Fruit fly (Drosophila melanogaster) whole organism, prepupa: ENCODE results near the gene tow.
A peak's percentile ranks its signal among the peaks of the same experiment; 100 is the strongest.

Source experiments
- Blimp-1 ChIP-seq: fragments of 200-800 bp; sonication (Bioruptor generic); optimal IDR thresholded peaks from 3 replicates; lab custom pipeline; 2017; ENCODE audit warnings: missing biosample characterization, missing genetic modification characterization, mild to moderate bottlenecking, moderate library complexity, missing genetic modification reagents
- CG10631 ChIP-seq: fragments of 200-800 bp; sonication (Bioruptor generic); optimal IDR thresholded peaks from 2 replicates; lab custom pipeline; 2016; ENCODE audit warnings: missing biosample characterization, missing genetic modification characterization
- CG11762 ChIP-seq: fragments of 200-800 bp; sonication (Bioruptor generic); optimal IDR thresholded peaks from 3 replicates; lab custom pipeline; 2016; ENCODE audit warnings: missing biosample characterization, missing genetic modification characterization; ENCODE audit not compliant: insufficient read depth
- CG11902 ChIP-seq: fragments of 200-800 bp; sonication (Bioruptor generic); optimal IDR thresholded peaks from 3 replicates; lab custom pipeline; 2016; ENCODE audit warnings: missing biosample characterization, missing genetic modification characterization
- CG1621 ChIP-seq: fragments of 200-800 bp; sonication (Bioruptor generic); optimal IDR thresholded peaks from 3 replicates; lab custom pipeline; 2018; ENCODE audit warnings: missing biosample characterization, mild to moderate bottlenecking, missing genetic modification characterization
- CG34406 ChIP-seq: fragments of 200-800 bp; sonication (Bioruptor generic); optimal IDR thresholded peaks from 3 replicates; lab custom pipeline; 2016; ENCODE audit warnings: missing biosample characterization, missing genetic modification characterization
- CG6163 ChIP-seq: fragments of 200-800 bp; sonication (Bioruptor generic); IDR thresholded peaks from 3 replicates; pipeline ENCODE4 v1.3.6; 2022; ENCODE audit warnings: missing biosample characterization, missing genetic modification characterization
- CG6792 ChIP-seq: fragments of 200-800 bp; sonication (Bioruptor generic); optimal IDR thresholded peaks from 3 replicates; lab custom pipeline; 2016; ENCODE audit warnings: missing biosample characterization, missing genetic modification characterization
- CG6808 ChIP-seq: fragments of 200-800 bp; sonication (Bioruptor generic); optimal IDR thresholded peaks from 3 replicates; lab custom pipeline; 2017; ENCODE audit warnings: missing biosample characterization, missing genetic modification characterization, mild to moderate bottlenecking, moderate library complexity, missing genetic modification reagents
- CG8119 ChIP-seq: fragments of 200-800 bp; sonication (Bioruptor generic); IDR thresholded peaks from 3 replicates; pipeline ENCODE4 v1.3.6; 2022; ENCODE audit warnings: missing biosample characterization, missing genetic modification characterization
- CG9139 ChIP-seq: fragments of 200-800 bp; sonication (Bioruptor generic); optimal IDR thresholded peaks from 3 replicates; lab custom pipeline; 2017; ENCODE audit warnings: missing biosample characterization, mild to moderate bottlenecking, missing genetic modification characterization
- Eip75B ChIP-seq: fragments of 200-800 bp; sonication (Bioruptor generic); optimal IDR thresholded peaks from 3 replicates; lab custom pipeline; 2016; ENCODE audit warnings: missing biosample characterization, missing genetic modification characterization
- Eip78C ChIP-seq: fragments of 200-800 bp; sonication (Bioruptor generic); peaks from one replicate; lab custom pipeline; 2016; ENCODE audit warnings: missing biosample characterization, missing genetic modification characterization
- Eip93F ChIP-seq: fragments of 200-800 bp; sonication (Bioruptor generic); optimal IDR thresholded peaks from 2 replicates; lab custom pipeline; 2016; ENCODE audit warnings: missing biosample characterization, mild to moderate bottlenecking, missing genetic modification characterization
- Gug ChIP-seq: fragments of 200-800 bp; sonication (Bioruptor generic); IDR thresholded peaks from 2 replicates; pipeline ENCODE4 v1.3.6; 2022; ENCODE audit warnings: missing biosample characterization, missing genetic modification characterization
- Hr38 ChIP-seq: sonication (Bioruptor generic); optimal IDR thresholded peaks from 2 replicates; lab custom pipeline; 2016; ENCODE audit warnings: missing biosample characterization, missing genetic modification characterization
- Hr39 ChIP-seq: fragments of 200-800 bp; sonication (Bioruptor generic); optimal IDR thresholded peaks from 2 replicates; lab custom pipeline; 2016; ENCODE audit warnings: missing biosample characterization, missing genetic modification characterization
- Met ChIP-seq: fragments of 200-800 bp; sonication (Bioruptor generic); optimal IDR thresholded peaks from 3 replicates; lab custom pipeline; 2016; ENCODE audit warnings: missing biosample characterization, missing genetic modification characterization
- OdsH ChIP-seq: fragments of 200-800 bp; sonication (Bioruptor generic); optimal IDR thresholded peaks from 3 replicates; lab custom pipeline; 2016; ENCODE audit warnings: missing biosample characterization, missing genetic modification characterization
- Sox102F ChIP-seq: fragments of 200-800 bp; sonication (Bioruptor generic); optimal IDR thresholded peaks from 2 replicates; lab custom pipeline; 2016; ENCODE audit warnings: missing biosample characterization, mild to moderate bottlenecking, missing genetic modification characterization
- Sox15 ChIP-seq: fragments of 200-800 bp; sonication (Bioruptor generic); optimal IDR thresholded peaks from 3 replicates; lab custom pipeline; 2016; ENCODE audit warnings: missing biosample characterization, missing genetic modification characterization
- achi ChIP-seq: fragments of 200-800 bp; sonication (Bioruptor generic); optimal IDR thresholded peaks from 3 replicates; lab custom pipeline; 2016; ENCODE audit warnings: missing biosample characterization, missing genetic modification characterization
- dsx ChIP-seq: fragments of 200-800 bp; optimal IDR thresholded peaks from 3 replicates; lab custom pipeline; 2019; ENCODE audit warnings: missing biosample characterization, mild to moderate bottlenecking, missing genetic modification characterization, moderate library complexity; ENCODE audit not compliant: poor library complexity, severe bottlenecking
- eg ChIP-seq: fragments of 200-800 bp; sonication (Bioruptor generic); IDR thresholded peaks from 3 replicates; pipeline ENCODE4 v1.3.6; 2022; ENCODE audit warnings: missing biosample characterization, missing genetic modification characterization
- fd85E ChIP-seq: fragments of 200-800 bp; sonication (Bioruptor generic); optimal IDR thresholded peaks from 3 replicates; lab custom pipeline; 2016; ENCODE audit warnings: missing biosample characterization, missing genetic modification characterization
- pdm3 ChIP-seq: fragments of 200-800 bp; sonication (Bioruptor generic); optimal IDR thresholded peaks from 3 replicates; lab custom pipeline; 2016; ENCODE audit warnings: missing biosample characterization, missing genetic modification characterization
- ss ChIP-seq, 2 experiments: fragments of 200-800 bp; sonication (Bioruptor generic); optimal IDR thresholded peaks; 2 replicates in 1 of 2; 3 replicates in 1 of 2; lab custom pipeline; 2017 to 2018; ENCODE audit warnings: mild to moderate bottlenecking in 2 of 2, missing biosample characterization in 2 of 2, missing genetic modification characterization in 2 of 2, moderate library complexity in 1 of 2
- topi ChIP-seq: fragments of 200-800 bp; sonication (Bioruptor generic); optimal IDR thresholded peaks from 3 replicates; lab custom pipeline; 2016; ENCODE audit warnings: missing biosample characterization, missing genetic modification characterization
- vri ChIP-seq: fragments of 200-800 bp; sonication (Bioruptor generic); optimal IDR thresholded peaks from 3 replicates; lab custom pipeline; 2016; ENCODE audit warnings: missing biosample characterization, mild to moderate bottlenecking, missing genetic modification characterization

The tow gene

DNA sequence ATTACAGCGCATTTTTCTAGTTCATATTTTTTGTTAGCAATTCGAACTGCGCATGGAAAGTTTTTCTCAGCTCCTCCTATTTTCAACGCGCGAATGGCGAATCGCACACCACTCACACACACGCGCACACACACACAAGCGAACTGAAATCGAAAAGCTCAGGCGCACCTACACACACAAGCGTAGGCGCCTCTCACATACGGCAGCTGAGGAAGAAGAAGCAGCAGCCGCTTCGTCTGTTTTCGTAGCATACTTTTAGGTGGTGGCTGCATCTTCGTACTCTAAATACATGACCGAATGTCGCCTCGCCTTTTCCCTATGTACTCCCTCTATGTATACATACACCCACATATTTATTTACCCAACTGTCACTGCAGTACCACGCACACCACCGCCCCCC is 16.8 kb upstream of the tow start:
- TF ChIP-seq Eip78C (GFP tag; lab: Kevin White, UChicago) (peak; percentile 48), vri (no peak), Met (GFP tag; lab: Kevin White, UChicago) (no peak), eg (GFP tag; lab: Robert Waterston, UW) (no peak), achi (GFP tag; lab: Kevin White, UChicago) (no peak), CG6792 (GFP tag; lab: Kevin White, UChicago) (no peak)

DNA sequence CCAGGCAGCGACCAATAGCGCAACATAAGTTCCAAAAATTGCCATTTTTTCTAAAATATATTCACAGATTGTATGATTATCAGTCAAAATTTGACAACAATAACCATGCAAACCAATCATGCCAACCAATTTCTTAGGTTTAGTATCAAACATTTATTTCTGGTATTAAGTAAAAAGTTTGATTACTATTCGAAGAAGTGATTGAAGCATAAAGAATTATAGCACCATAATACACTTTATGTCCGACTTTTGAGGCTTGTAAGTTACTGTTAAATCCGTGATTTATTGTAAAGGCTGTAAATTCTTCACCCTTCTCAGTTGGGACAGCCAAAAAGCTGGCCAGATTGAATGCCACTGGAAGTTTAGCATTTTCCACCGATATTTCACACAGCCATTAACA is 10.8 kb upstream of the tow start, which contains the start of gene CG45413:
Gene CG45413, minus strand, starts transcription at position 101 of the 400 bp plus-strand sequence.
- TF ChIP-seq Hr38 (GFP tag; lab: Kevin White, UChicago): no peak
- no peak for TF ChIP-seq Sox15 (GFP tag; lab: Kevin White, UChicago)
- no peak for TF ChIP-seq CG11762
- no peak for TF ChIP-seq Eip78C (GFP tag; lab: Kevin White, UChicago)

dm6 chr3L:6932626-6933025 is 10.0 kb upstream of the tow start, which contains the start of gene CG14820:
TSS of gene CG14820 (plus strand) at chr3L:6932926.
- TF ChIP-seq OdsH: no peak
- TF ChIP-seq Sox15 (GFP tag; lab: Kevin White, UChicago): no peak
- no peak for TF ChIP-seq topi (GFP tag; lab: Kevin White, UChicago)
- no peak for TF ChIP-seq Eip93F (GFP tag; lab: Kevin White, UChicago)
- no peak for TF ChIP-seq CG1621 (tag; lab: Kevin White, UChicago)
- no peak for TF ChIP-seq CG34406 (GFP tag; lab: Kevin White, UChicago)
- no peak for TF ChIP-seq Hr39 (GFP tag; lab: Kevin White, UChicago)
- TF ChIP-seq Blimp-1: no peak
- no peak for TF ChIP-seq CG9139 (GFP tag; lab: Kevin White, UChicago)
- TF ChIP-seq vri: no peak
- no peak for TF ChIP-seq dsx (GFP tag; lab: Kevin White, UChicago)
- no peak for TF ChIP-seq CG11762
- TF ChIP-seq Eip75B (GFP tag; lab: Kevin White, UChicago): no peak
- TF ChIP-seq pdm3 (GFP tag; lab: Kevin White, UChicago): no peak
- no peak for TF ChIP-seq CG10631 (GFP tag; lab: Kevin White, UChicago)

dm6 chr3L:6934799-6935318 is 7.8 kb upstream of the tow start:
- TF ChIP-seq ss (GFP tag; optimal IDR thresholded peaks at IDR 0.05; lab: Kevin White, UChicago) (peak in 1 of 2 experiments; percentile 39), eg (GFP tag; lab: Robert Waterston, UW) (peak; percentile 73), fd85E (GFP tag; lab: Kevin White, UChicago) (no peak), Eip93F (GFP tag; lab: Kevin White, UChicago) (no peak), CG11902 (GFP tag; lab: Kevin White, UChicago) (no peak), Hr38 (GFP tag; lab: Kevin White, UChicago) (no peak), Gug (GFP tag; lab: Robert Waterston, UW) (0 out of 2 replicates have a peak, but pooled peaks have one; percentile 13), CG6163 (GFP tag; lab: Robert Waterston, UW) (peak; percentile 65; the same call in 2 of the 3 replicates), CG6808 (GFP tag; lab: Kevin White, UChicago) (peak; percentile 11), CG8119 (GFP tag; lab: Robert Waterston, UW) (peak; percentile 63)
- TF ChIP-seq, all 60 proteins: peak for 6

- TF ChIP-seq Sox102F (no peak), Eip78C (GFP tag; lab: Kevin White, UChicago) (peak; percentile 21)
These were observed 389 bp upstream of the tow start for dm6 chr3L:6942103-6942830.
